Fruit fly (Drosophila melanogaster) whole organism, adult: ENCODE data around the gene ex.

Experiments
- CG11617 ChIP-seq: fragments of 200-800 bp; sonication (Bioruptor generic); optimal IDR thresholded peaks from 2 replicates; lab custom pipeline; 2017; ENCODE audit warnings: mild to moderate bottlenecking, missing biosample characterization, missing genetic modification reagents, missing genetic modification characterization
- CG12768 ChIP-seq: fragments of 200-800 bp; sonication (Bioruptor generic); optimal IDR thresholded peaks from 2 replicates; lab custom pipeline; 2017; ENCODE audit warnings: missing biosample characterization, missing genetic modification characterization, mild to moderate bottlenecking, moderate library complexity, missing genetic modification reagents
- CG14711 ChIP-seq: fragments of 200-800 bp; sonication (Bioruptor generic); optimal IDR thresholded peaks from 2 replicates; lab custom pipeline; 2018; ENCODE audit warnings: missing biosample characterization, mild to moderate bottlenecking, missing genetic modification characterization, moderate library complexity
- CG1620 ChIP-seq: fragments of 200-800 bp; sonication (Bioruptor generic); optimal IDR thresholded peaks from 2 replicates; lab custom pipeline; 2016; ENCODE audit warnings: missing biosample characterization, missing genetic modification characterization
- CG33017 ChIP-seq: fragments of 200-800 bp; sonication (Bioruptor generic); optimal IDR thresholded peaks from 2 replicates; lab custom pipeline; 2018; ENCODE audit warnings: missing biosample characterization, mild to moderate bottlenecking, missing genetic modification characterization, moderate library complexity
- CG5204 ChIP-seq: fragments of 200-800 bp; sonication (Bioruptor generic); optimal IDR thresholded peaks from 2 replicates; lab custom pipeline; 2016; ENCODE audit warnings: missing biosample characterization, missing genetic modification characterization
- CG7045 ChIP-seq: fragments of 200-800 bp; sonication (Bioruptor generic); optimal IDR thresholded peaks from 2 replicates; lab custom pipeline; 2017; ENCODE audit warnings: missing biosample characterization, mild to moderate bottlenecking, missing genetic modification characterization
- CG7101 ChIP-seq: fragments of 200-800 bp; sonication (Bioruptor generic); optimal IDR thresholded peaks from 2 replicates; lab custom pipeline; 2018; ENCODE audit warnings: missing biosample characterization, mild to moderate bottlenecking, missing genetic modification characterization, moderate library complexity
- Clk ChIP-seq: fragments of 200-800 bp; sonication (Bioruptor generic); optimal IDR thresholded peaks from 2 replicates; lab custom pipeline; 2017; ENCODE audit warnings: missing biosample characterization, missing genetic modification characterization
- Crg-1 ChIP-seq: fragments of 200-800 bp; sonication (Bioruptor generic); optimal IDR thresholded peaks from 2 replicates; lab custom pipeline; 2016; ENCODE audit warnings: missing biosample characterization, missing genetic modification characterization
- Hr96 ChIP-seq: fragments of 200-800 bp; sonication (Bioruptor generic); optimal IDR thresholded peaks from 2 replicates; lab custom pipeline; 2016; ENCODE audit warnings: missing biosample characterization, missing genetic modification characterization
- Mnt ChIP-seq: fragments of 200-800 bp; sonication (Bioruptor generic); optimal IDR thresholded peaks from 2 replicates; lab custom pipeline; 2016; ENCODE audit warnings: missing biosample characterization, mild to moderate bottlenecking, missing genetic modification characterization
- bab1 ChIP-seq: fragments of 200-800 bp; sonication (Bioruptor generic); optimal IDR thresholded peaks from 3 replicates; lab custom pipeline; 2019; ENCODE audit warnings: missing biosample characterization, mild to moderate bottlenecking, missing genetic modification characterization, moderate library complexity
- cic ChIP-seq: fragments of 200-800 bp; sonication (Bioruptor generic); optimal IDR thresholded peaks from 2 replicates; lab custom pipeline; 2017; ENCODE audit warnings: missing biosample characterization, mild to moderate bottlenecking, missing genetic modification characterization, moderate library complexity
- cnc ChIP-seq, 2 experiments: fragments of >200 bp; optimal IDR thresholded peaks; 2 replicates each; lab custom pipeline; 2017
- kay ChIP-seq: fragments of 200-800 bp; sonication (Bioruptor generic); peaks from one replicate; lab custom pipeline; 2016; ENCODE audit warnings: missing biosample characterization, missing genetic modification characterization, borderline replicate concordance
- ovo ChIP-seq: fragments of 200-800 bp; sonication (Bioruptor generic); optimal IDR thresholded peaks from 2 replicates; lab custom pipeline; 2016; ENCODE audit warnings: missing biosample characterization, missing genetic modification characterization
- pad ChIP-seq: fragments of 200-800 bp; sonication (Bioruptor generic); optimal IDR thresholded peaks from 3 replicates; lab custom pipeline; 2017; ENCODE audit warnings: missing biosample characterization, missing genetic modification characterization, mild to moderate bottlenecking, moderate library complexity, missing genetic modification reagents
- tj ChIP-seq: fragments of 200-800 bp; sonication (Bioruptor generic); optimal IDR thresholded peaks from 3 replicates; lab custom pipeline; 2017; ENCODE audit warnings: missing biosample characterization, mild to moderate bottlenecking, missing genetic modification characterization, moderate library complexity
- toe ChIP-seq: fragments of 200-800 bp; sonication (Bioruptor generic); optimal IDR thresholded peaks from 2 replicates; lab custom pipeline; 2016; ENCODE audit warnings: missing biosample characterization, missing genetic modification characterization

The ex gene

dm6 chr2L:482451-482844 is 51.4 kb downstream of the ex start:
- TF ChIP-seq CG11617 (no peak), Crg-1 (GFP tag; lab: Kevin White, UChicago) (peak; percentile 24), tj (GFP tag; lab: Kevin White, UChicago) (peak; percentile 71)

- TF ChIP-seq ovo (GFP tag; lab: Kevin White, UChicago) (no peak), bab1 (GFP tag; lab: Kevin White, UChicago) (no peak), kay (no peak), CG14711 (tag; lab: Kevin White, UChicago) (no peak), CG11617 (no peak), CG5204 (GFP tag; lab: Kevin White, UChicago) (no peak), pad (GFP tag; lab: Kevin White, UChicago) (no peak), Mnt (GFP tag; lab: Kevin White, UChicago) (no peak), Hr96 (GFP tag; lab: Kevin White, UChicago) (no peak), cnc (optimal IDR thresholded peaks at IDR 0.05; lab: Kevin White, UChicago) (no peak), CG7101 (tag; lab: Kevin White, UChicago) (no peak), tj (GFP tag; lab: Kevin White, UChicago) (no peak), Crg-1 (GFP tag; lab: Kevin White, UChicago) (no peak), CG33017 (tag; lab: Kevin White, UChicago) (no peak), CG12768 (no peak), CG1620 (GFP tag; lab: Kevin White, UChicago) (no peak)
Observed at dm6 chr2L:483347-484280, 52.6 kb downstream of the ex start.

- TF ChIP-seq CG1620 (GFP tag; lab: Kevin White, UChicago) (no peak), Crg-1 (GFP tag; lab: Kevin White, UChicago) (no peak), bab1 (GFP tag; lab: Kevin White, UChicago) (no peak), kay (peak; percentile 92), Mnt (GFP tag; lab: Kevin White, UChicago) (peak; percentile 83), CG7045 (peak; percentile 26), CG7101 (tag; lab: Kevin White, UChicago) (no peak), CG14711 (tag; lab: Kevin White, UChicago) (no peak), CG12768 (peak; percentile 71), CG33017 (tag; lab: Kevin White, UChicago) (no peak), CG11617 (no peak), pad (GFP tag; lab: Kevin White, UChicago) (peak; percentile 26), cic (GFP tag; lab: Kevin White, UChicago) (peak; percentile 97), Clk (GFP tag; lab: Kevin White, UChicago) (no peak), ovo (GFP tag; lab: Kevin White, UChicago) (peak; percentile 32), tj (GFP tag; lab: Kevin White, UChicago) (peak; percentile 17), CG5204 (GFP tag; lab: Kevin White, UChicago) (no peak), Hr96 (GFP tag; lab: Kevin White, UChicago) (no peak), toe (GFP tag; lab: Kevin White, UChicago) (no peak), cnc (optimal IDR thresholded peaks at IDR 0.05; lab: Kevin White, UChicago) (no peak)
Observed at dm6 chr2L:484281-484943, 53.4 kb downstream of the ex start.

- TF ChIP-seq Mnt (GFP tag; lab: Kevin White, UChicago), result no peak
- TF ChIP-seq toe (GFP tag; lab: Kevin White, UChicago), result peak; percentile 68
Observed at dm6 chr2L:485127-485824, 54.2 kb downstream of the ex start.

- TF ChIP-seq CG12768 (peak; percentile 96), Clk (GFP tag; lab: Kevin White, UChicago) (peak; percentile 76), CG11617 (peak; percentile 91), ovo (GFP tag; lab: Kevin White, UChicago) (peak; percentile 99), CG7101 (tag; lab: Kevin White, UChicago) (peak; percentile 92), CG5204 (GFP tag; lab: Kevin White, UChicago) (peak; percentile 68), pad (GFP tag; lab: Kevin White, UChicago) (peak; percentile 78), cnc (optimal IDR thresholded peaks at IDR 0.05; lab: Kevin White, UChicago) (no peak), CG7045 (peak; percentile 68), Mnt (GFP tag; lab: Kevin White, UChicago) (peak; percentile 94), Crg-1 (GFP tag; lab: Kevin White, UChicago) (peak; percentile 99), bab1 (GFP tag; lab: Kevin White, UChicago) (no peak), kay (peak; percentile 93), CG14711 (tag; lab: Kevin White, UChicago) (peak; percentile 68), tj (GFP tag; lab: Kevin White, UChicago) (peak; percentile 28), CG33017 (tag; lab: Kevin White, UChicago) (peak; percentile 79), CG1620 (GFP tag; lab: Kevin White, UChicago) (peak; percentile 89), Hr96 (GFP tag; lab: Kevin White, UChicago) (peak; percentile 86), cic (GFP tag; lab: Kevin White, UChicago) (peak; percentile 99), toe (GFP tag; lab: Kevin White, UChicago) (no peak)
Observed at dm6 chr2L:485825-486240, 54.8 kb downstream of the ex start.
